Fruit fly (Drosophila melanogaster): ENCODE data around the gene pav.

pav gene

dm6 chr3L:4254301-4254834 is 11.8 kb downstream of the pav start, which contains the start of the genes ago and CG1265 (continued):
- TF ChIP-seq CG15336 (GFP tag; IDR thresholded peaks at IDR 0.05) = no peak
- no peak for TF ChIP-seq CG6792 (GFP tag; optimal IDR thresholded peaks at IDR 0.05)
- TF ChIP-seq CG6276 (GFP tag; optimal IDR thresholded peaks at IDR 0.05) = no peak
- TF ChIP-seq CG4318 (GFP tag; optimal IDR thresholded peaks at IDR 0.05) = no peak
- TF ChIP-seq svp (GFP tag) = no peak
- TF ChIP-seq cyc (GFP tag; optimal IDR thresholded peaks at IDR 0.05) = peak; percentile 18
- TF ChIP-seq esn (GFP tag; optimal IDR thresholded peaks at IDR 0.05) = peak; percentile 40
- no peak for TF ChIP-seq Lpt (GFP tag; optimal IDR thresholded peaks at IDR 0.05)

DNA sequence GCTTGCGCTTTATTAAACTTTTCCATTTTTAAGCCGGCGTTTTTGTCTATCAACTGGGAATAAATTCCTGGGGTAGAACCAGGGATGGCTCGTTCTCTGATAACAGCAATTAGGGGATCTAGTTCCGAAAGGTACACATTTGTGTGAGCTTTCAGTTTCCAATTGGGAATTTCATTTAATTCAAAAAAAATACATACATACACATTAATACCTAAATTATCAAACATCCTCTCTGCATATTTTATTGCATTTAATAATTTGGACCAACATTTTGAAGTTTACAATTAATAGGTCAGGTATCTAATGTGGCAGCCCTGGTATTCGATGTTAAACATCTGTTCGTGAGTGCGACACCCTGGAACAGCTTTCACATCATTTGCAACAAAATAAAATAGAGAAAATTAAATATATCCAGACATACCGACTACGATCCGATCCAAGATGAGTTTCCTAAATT is 16.6 kb downstream of the pav start, which contains the start of the genes CG15011 and CG1309:
Gene CG15011 (minus strand): TSS at position 51 of the 457 bp plus-strand sequence.
Gene CG1309 (plus strand): TSS at position 329 of the 457 bp plus-strand sequence.
- TF ChIP-seq acj6 (GFP tag; optimal IDR thresholded peaks at IDR 0.05) (peak; percentile 82), Sox14 (GFP tag; optimal IDR thresholded peaks at IDR 0.05) (peak; percentile 86), Eip75B (GFP tag; optimal IDR thresholded peaks at IDR 0.05) (peak; percentile 86), Hr38 (GFP tag; optimal IDR thresholded peaks at IDR 0.05) (peak; percentile 24), CG8632 (GFP tag; optimal IDR thresholded peaks at IDR 0.05) (peak; percentile 69), salr (GFP tag; optimal IDR thresholded peaks at IDR 0.05) (peak; percentile 41 to 47), CG3919 (GFP tag; optimal IDR thresholded peaks at IDR 0.05) (peak; percentile 83), Eip78C (GFP tag) (peak; percentile 93), svp (GFP tag) (peak; percentile 99), Met (GFP tag; optimal IDR thresholded peaks at IDR 0.05) (peak; percentile 83), topi (GFP tag; optimal IDR thresholded peaks at IDR 0.05) (peak; percentile 82), CG16779 (tag; optimal IDR thresholded peaks at IDR 0.05) (no peak), CG4318 (GFP tag; optimal IDR thresholded peaks at IDR 0.05) (no peak), CG11762 (GFP tag; optimal IDR thresholded peaks at IDR 0.05; ENCODE audit: insufficient read depth) (peak; percentile 55), CG10669 (GFP tag; optimal IDR thresholded peaks at IDR 0.05) (peak; percentile 66), vri (GFP tag; optimal IDR thresholded peaks at IDR 0.05) (no peak), esn (GFP tag; optimal IDR thresholded peaks at IDR 0.05) (peak; percentile 89), Eip93F (GFP tag; optimal IDR thresholded peaks at IDR 0.05) (peak; percentile 7), CG9139 (GFP tag; optimal IDR thresholded peaks at IDR 0.05) (no peak), Blimp-1 (GFP tag; optimal IDR thresholded peaks at IDR 0.05) (peak; percentile 32), Gug (GFP tag; IDR thresholded peaks at IDR 0.05) (peak; percentile 58; the same call in 1 of the 2 replicates), CG32006 (GFP tag; optimal IDR thresholded peaks at IDR 0.05) (peak; percentile 75), fkh (GFP tag; optimal IDR thresholded peaks at IDR 0.05) (peak; percentile 69), cyc (GFP tag; optimal IDR thresholded peaks at IDR 0.05) (peak; percentile 86), achi (GFP tag; optimal IDR thresholded peaks at IDR 0.05) (peak; percentile 82), CG34406 (GFP tag; optimal IDR thresholded peaks at IDR 0.05) (peak; percentile 76), Sox15 (GFP tag; optimal IDR thresholded peaks at IDR 0.05) (peak; percentile 70), CG3032 (tag; optimal IDR thresholded peaks at IDR 0.05) (peak; percentile 85), ss (GFP tag; optimal IDR thresholded peaks at IDR 0.05) (peak; percentile 49 to 75), Ets96B (tag; optimal IDR thresholded peaks at IDR 0.05) (peak; percentile 79), CG15336 (GFP tag; IDR thresholded peaks at IDR 0.05) (no peak; the same call in 1 of the 2 replicates), CG8119 (GFP tag; IDR thresholded peaks at IDR 0.05) (peak; percentile 33; the same call in 1 of the 3 replicates), CG6808 (GFP tag; optimal IDR thresholded peaks at IDR 0.05) (peak; percentile 66), spab (GFP tag; optimal IDR thresholded peaks at IDR 0.05) (no peak), eg (GFP tag; IDR thresholded peaks at IDR 0.05) (peak; percentile 63; the same call in 2 of the 3 replicates), CG6792 (GFP tag; optimal IDR thresholded peaks at IDR 0.05) (peak; percentile 72), net (GFP tag; optimal IDR thresholded peaks at IDR 0.05) (peak; percentile 60), pdm3 (GFP tag; optimal IDR thresholded peaks at IDR 0.05) (peak; percentile 83), CG11902 (GFP tag; optimal IDR thresholded peaks at IDR 0.05) (peak; percentile 68), Smox (GFP tag; optimal IDR thresholded peaks at IDR 0.05) (no peak), fd85E (GFP tag; optimal IDR thresholded peaks at IDR 0.05) (no peak), lz (GFP tag; optimal IDR thresholded peaks at IDR 0.05) (peak; percentile 85), CG6163 (GFP tag; IDR thresholded peaks at IDR 0.05) (peak; percentile 34; the same call in 1 of the 3 replicates), Hr4 (GFP tag; optimal IDR thresholded peaks at IDR 0.05) (peak; percentile 84), fd59A (GFP tag; optimal IDR thresholded peaks at IDR 0.05) (peak; percentile 57), Hr39 (GFP tag; optimal IDR thresholded peaks at IDR 0.05) (peak; percentile 89)

Data from whole organism, prepupa.